Worm (Caenorhabditis elegans): ENCODE data around the gene snx-1.

DNA sequence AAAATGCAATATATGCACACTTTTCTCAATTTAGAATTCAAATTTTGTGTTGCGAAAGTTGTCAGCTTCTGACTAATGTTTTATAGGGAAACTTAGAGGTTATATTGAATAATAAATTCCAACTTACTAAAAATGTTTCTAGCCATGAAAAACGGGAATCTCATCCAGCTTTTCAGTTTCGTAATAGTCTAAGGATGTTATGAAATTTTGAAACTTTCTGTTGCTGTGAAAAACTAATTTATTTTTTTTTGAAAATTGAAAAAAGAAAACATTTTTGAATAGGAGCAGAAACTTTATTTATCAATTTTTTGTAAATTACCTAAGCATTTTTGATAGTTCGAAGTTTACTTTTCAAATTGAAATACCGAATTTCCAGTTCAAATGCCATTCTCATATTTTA lies 7.2 kb upstream of the snx-1 start:
- TF ChIP-seq ztf-11 (tag; optimal IDR thresholded peaks at IDR 0.05) (no peak), nhr-237 (tag; optimal IDR thresholded peaks at IDR 0.05) (no peak), nhr-76 (tag; optimal IDR thresholded peaks at IDR 0.05) (no peak), nhr-11 (tag; optimal IDR thresholded peaks at IDR 0.05) (no peak), egl-27 (tag; optimal IDR thresholded peaks at IDR 0.05) (no peak), nhr-77 (tag; optimal IDR thresholded peaks at IDR 0.05) (no peak), aly-2 (tag; optimal IDR thresholded peaks at IDR 0.05) (no peak), nhr-25 (tag; optimal IDR thresholded peaks at IDR 0.05) (no peak)

All from whole organism, L3 larva.